Worm (Caenorhabditis elegans) whole organism, young adult: ENCODE measurements around the gene C18D4.6.

Experiments used
- B0261.1 ChIP-seq: sonication (generic microtip); optimal IDR thresholded peaks from 2 replicates; lab custom pipeline; 2016; ENCODE audit warnings: mild to moderate bottlenecking, missing genetic modification characterization, moderate library complexity, missing compliant biosample characterization
- C06A6.2 ChIP-seq: fragments of 200-800 bp; sonication (Bioruptor generic); conservative IDR thresholded peaks from 2 replicates; pipeline ENCODE4 v1.3.6; 2022; ENCODE audit warnings: missing genetic modification characterization, missing compliant biosample characterization
- D2030.7 ChIP-seq: fragments of 200-800 bp; sonication (Bioruptor generic); IDR thresholded peaks from 2 replicates; pipeline ENCODE4 v1.3.6; 2022; ENCODE audit warnings: missing genetic modification reagents, missing genetic modification characterization, missing compliant biosample characterization
- F39B2.1 ChIP-seq: fragments of 200-800 bp; sonication (Bioruptor generic); IDR thresholded peaks from 2 replicates; pipeline ENCODE4 v1.3.6; 2022; ENCODE audit warnings: missing genetic modification reagents, missing genetic modification characterization, missing compliant biosample characterization
- K11D2.4 ChIP-seq: fragments of 200-800 bp; sonication (Bioruptor generic); IDR thresholded peaks from 2 replicates; pipeline ENCODE4 v1.3.6; 2022; ENCODE audit warnings: missing genetic modification reagents, missing genetic modification characterization, missing compliant biosample characterization
- Y56A3A.18 ChIP-seq: fragments of 200-800 bp; sonication (Bioruptor generic); IDR thresholded peaks from 2 replicates; pipeline ENCODE4 v1.3.6; 2022; ENCODE audit warnings: missing genetic modification reagents, missing genetic modification characterization, missing compliant biosample characterization
- Y79H2A.3 ChIP-seq: fragments of 200-800 bp; sonication (Bioruptor generic); conservative IDR thresholded peaks from 2 replicates; pipeline ENCODE4 v1.3.6; 2022; ENCODE audit warnings: missing genetic modification reagents, missing genetic modification characterization, missing compliant biosample characterization
- ama-1 ChIP-seq, 3 experiments: fragments of 150-350 bp in 1 of 3; sonication (generic microtip) in 2 of 3; optimal IDR thresholded peaks; 2 replicates each; lab custom pipeline; 2014 to 2018; ENCODE audit warnings: missing biosample characterization in 2 of 3, missing genetic modification characterization in 2 of 3, missing genetic modification reagents in 2 of 3
- aptf-2 ChIP-seq: fragments of 200-800 bp; sonication (Bioruptor generic); conservative IDR thresholded peaks from 2 replicates; pipeline ENCODE4 v1.3.6; 2022; ENCODE audit warnings: missing genetic modification reagents, missing genetic modification characterization, missing compliant biosample characterization
- bed-2 ChIP-seq: fragments of 200-800 bp; sonication (Bioruptor generic); IDR thresholded peaks from 2 replicates; pipeline ENCODE4 v1.3.6; 2022; ENCODE audit warnings: missing genetic modification reagents, missing genetic modification characterization, missing compliant biosample characterization
- cebp-1 ChIP-seq, 2 experiments: fragments of 200-800 bp in 1 of 2; sonication (Bioruptor generic) in 1 of 2; sonication (generic microtip) in 1 of 2; IDR thresholded peaks in 1 of 2; optimal IDR thresholded peaks in 1 of 2; 2 replicates each; pipeline versions ENCODE4 v1.3.6 to Lab custom; 2017 to 2022; ENCODE audit warnings: missing compliant biosample characterization in 2 of 2, missing genetic modification characterization in 2 of 2, mild to moderate bottlenecking in 1 of 2, missing genetic modification reagents in 1 of 2, moderate library complexity in 1 of 2
- cebp-2 ChIP-seq: fragments of 200-800 bp; sonication (Bioruptor generic); IDR thresholded peaks from 2 replicates; pipeline ENCODE4 v1.3.6; 2022; ENCODE audit warnings: missing genetic modification characterization, missing compliant biosample characterization
- ceh-91 ChIP-seq: fragments of 200-800 bp; sonication (Bioruptor generic); IDR thresholded peaks from 2 replicates; pipeline ENCODE4 v1.3.6; 2022; ENCODE audit warnings: missing genetic modification reagents, missing genetic modification characterization, missing compliant biosample characterization
- die-1 ChIP-seq: sonication (generic microtip); optimal IDR thresholded peaks from 2 replicates; lab custom pipeline; 2016; ENCODE audit warnings: missing genotype, mild to moderate bottlenecking, missing genetic modification characterization, missing compliant biosample characterization
- dox-1 ChIP-seq: fragments of 200-800 bp; sonication (Bioruptor generic); IDR thresholded peaks from 2 replicates; pipeline ENCODE4 v1.3.6; 2022; ENCODE audit warnings: missing genetic modification reagents, missing genetic modification characterization, missing compliant biosample characterization
- efl-1 ChIP-seq: fragments of 150-350 bp; optimal IDR thresholded peaks from 2 replicates; lab custom pipeline; 2014; ENCODE audit warnings: missing biosample characterization, missing genetic modification reagents, missing genetic modification characterization
- egl-44 ChIP-seq: fragments of 200-800 bp; sonication (Bioruptor generic); IDR thresholded peaks from 2 replicates; pipeline ENCODE4 v1.3.6; 2022; ENCODE audit warnings: missing genetic modification reagents, missing genetic modification characterization, missing compliant biosample characterization
- ets-4 ChIP-seq: fragments of 200-800 bp; sonication (Bioruptor generic); optimal IDR thresholded peaks from 2 replicates; lab custom pipeline; 2018; ENCODE audit warnings: mild to moderate bottlenecking, missing genetic modification characterization, missing compliant biosample characterization
- him-1 ChIP-seq: sonication (generic microtip); optimal IDR thresholded peaks from 2 replicates; lab custom pipeline; 2016; ENCODE audit warnings: missing genotype, missing genetic modification reagents, missing genetic modification characterization, missing compliant biosample characterization
- hlh-26 ChIP-seq: fragments of 200-800 bp; sonication (Bioruptor generic); conservative IDR thresholded peaks from 2 replicates; pipeline ENCODE4 v1.3.6; 2022; ENCODE audit warnings: missing genetic modification reagents, missing genetic modification characterization, missing compliant biosample characterization
- hmg-20 ChIP-seq: fragments of 200-800 bp; sonication (Bioruptor generic); IDR thresholded peaks from 2 replicates; pipeline ENCODE4 v1.3.6; 2022; ENCODE audit warnings: missing genetic modification reagents, missing genetic modification characterization, missing compliant biosample characterization
- hrde-1 ChIP-seq: sonication (generic microtip); optimal IDR thresholded peaks from 2 replicates; lab custom pipeline; 2016; ENCODE audit warnings: missing genetic modification characterization, mild to moderate bottlenecking, missing compliant biosample characterization, moderate library complexity, missing genotype, missing genetic modification reagents, borderline replicate concordance
- let-526 ChIP-seq: fragments of 200-800 bp; sonication (Bioruptor generic); IDR thresholded peaks from 2 replicates; pipeline ENCODE4 v1.3.6; 2022; ENCODE audit warnings: missing genetic modification reagents, missing genetic modification characterization, missing compliant biosample characterization
- lin-26 ChIP-seq: fragments of 200-800 bp; sonication (Bioruptor generic); IDR thresholded peaks from 2 replicates; pipeline ENCODE4 v1.3.6; 2022; ENCODE audit warnings: missing genetic modification reagents, missing genetic modification characterization, missing compliant biosample characterization
- lin-35 ChIP-seq, 3 experiments: fragments of 150-350 bp in 2 of 3; sonication (generic microtip) in 1 of 3; optimal IDR thresholded peaks; 2 replicates each; lab custom pipeline; 2014 to 2018; ENCODE audit warnings: missing biosample characterization in 3 of 3, missing genetic modification characterization in 3 of 3, missing genetic modification reagents in 3 of 3
- lin-54 ChIP-seq: fragments of 200-800 bp; sonication (Bioruptor generic); optimal IDR thresholded peaks from 2 replicates; lab custom pipeline; 2018; ENCODE audit warnings: mild to moderate bottlenecking, missing genetic modification characterization, missing compliant biosample characterization
- lir-1 ChIP-seq: fragments of 200-800 bp; sonication (Bioruptor generic); conservative IDR thresholded peaks from 2 replicates; pipeline ENCODE4 v1.3.6; 2022; ENCODE audit warnings: missing genetic modification reagents, missing genetic modification characterization, missing compliant biosample characterization
- nfyb-1 ChIP-seq: fragments of 200-800 bp; sonication (Bioruptor generic); IDR thresholded peaks from 2 replicates; pipeline ENCODE4 v1.3.6; 2022; ENCODE audit warnings: missing genetic modification reagents, missing genetic modification characterization, missing compliant biosample characterization
- nhr-27 ChIP-seq: fragments of 200-800 bp; sonication (Bioruptor generic); optimal IDR thresholded peaks from 2 replicates; lab custom pipeline; 2018; ENCODE audit warnings: mild to moderate bottlenecking, missing genetic modification characterization, moderate library complexity, missing compliant biosample characterization
- nhr-80 ChIP-seq: sonication (generic microtip); optimal IDR thresholded peaks from 2 replicates; lab custom pipeline; 2016; ENCODE audit warnings: missing genetic modification characterization, missing compliant biosample characterization
- nhr-90 ChIP-seq: sonication (generic microtip); optimal IDR thresholded peaks from 2 replicates; lab custom pipeline; 2016; ENCODE audit warnings: missing genotype, mild to moderate bottlenecking, missing genetic modification characterization, missing compliant biosample characterization
- rec-8 ChIP-seq, 2 experiments: sonication (generic microtip); optimal IDR thresholded peaks; 2 replicates each; lab custom pipeline; 2016; ENCODE audit warnings: mild to moderate bottlenecking in 2 of 2, missing genetic modification characterization in 2 of 2, missing genetic modification reagents in 2 of 2, missing genotype in 2 of 2, missing biosample characterization in 1 of 2, missing compliant biosample characterization in 1 of 2, moderate library complexity in 1 of 2
- repo-1 ChIP-seq: sonication (generic microtip); optimal IDR thresholded peaks from 2 replicates; lab custom pipeline; 2017; ENCODE audit warnings: mild to moderate bottlenecking, missing genetic modification characterization, missing compliant biosample characterization
- snpc-1.1 ChIP-seq: sonication (generic microtip); optimal IDR thresholded peaks from 2 replicates; lab custom pipeline; 2017; ENCODE audit warnings: missing genetic modification characterization, mild to moderate bottlenecking, missing compliant biosample characterization, antibody characterized with exemption, moderate library complexity, missing genotype, missing genetic modification reagents; ENCODE audit not compliant: insufficient read depth
- snpc-1.3 ChIP-seq: sonication (generic microtip); optimal IDR thresholded peaks from 2 replicates; lab custom pipeline; 2017; ENCODE audit warnings: missing genetic modification characterization, mild to moderate bottlenecking, missing compliant biosample characterization, antibody characterized with exemption, moderate library complexity, missing genotype, missing genetic modification reagents; ENCODE audit not compliant: insufficient read depth
- somi-1 ChIP-seq: fragments of 200-800 bp; sonication (Bioruptor generic); optimal IDR thresholded peaks from 2 replicates; lab custom pipeline; 2018; ENCODE audit warnings: mild to moderate bottlenecking, missing genetic modification characterization, missing compliant biosample characterization
- sptf-2 ChIP-seq: fragments of 200-800 bp; sonication (Bioruptor generic); optimal IDR thresholded peaks from 2 replicates; lab custom pipeline; 2018; ENCODE audit warnings: mild to moderate bottlenecking, missing genetic modification characterization, missing compliant biosample characterization
- tbp1 ChIP-seq: fragments of 200-800 bp; sonication (Bioruptor generic); optimal IDR thresholded peaks from 2 replicates; lab custom pipeline; 2018; ENCODE audit warnings: mild to moderate bottlenecking, missing genetic modification characterization, missing compliant biosample characterization
- unc-130 ChIP-seq: sonication (generic microtip); optimal IDR thresholded peaks from 2 replicates; lab custom pipeline; 2016; ENCODE audit warnings: missing genetic modification reagents, missing genetic modification characterization, missing compliant biosample characterization
- xnd-1 ChIP-seq: sonication (generic microtip); optimal IDR thresholded peaks from 2 replicates; lab custom pipeline; 2016; ENCODE audit warnings: missing genotype, missing genetic modification reagents, missing genetic modification characterization, missing compliant biosample characterization
- zim-3 ChIP-seq: sonication (generic microtip); optimal IDR thresholded peaks from 2 replicates; lab custom pipeline; 2017; ENCODE audit warnings: mild to moderate bottlenecking, missing genetic modification characterization, moderate library complexity, missing compliant biosample characterization
- ztf-25 ChIP-seq: fragments of 200-800 bp; sonication (Bioruptor generic); IDR thresholded peaks from 2 replicates; pipeline ENCODE4 v1.3.6; 2022; ENCODE audit warnings: missing genetic modification reagents, missing genetic modification characterization, missing compliant biosample characterization
- ztf-26 ChIP-seq: sonication (generic microtip); optimal IDR thresholded peaks from 2 replicates; lab custom pipeline; 2017; ENCODE audit warnings: missing genetic modification characterization, missing compliant biosample characterization
- ztf-3 ChIP-seq: fragments of 200-800 bp; sonication (Bioruptor generic); optimal IDR thresholded peaks from 2 replicates; lab custom pipeline; 2018; ENCODE audit warnings: mild to moderate bottlenecking, missing genetic modification characterization, missing compliant biosample characterization

C18D4.6 gene

DNA sequence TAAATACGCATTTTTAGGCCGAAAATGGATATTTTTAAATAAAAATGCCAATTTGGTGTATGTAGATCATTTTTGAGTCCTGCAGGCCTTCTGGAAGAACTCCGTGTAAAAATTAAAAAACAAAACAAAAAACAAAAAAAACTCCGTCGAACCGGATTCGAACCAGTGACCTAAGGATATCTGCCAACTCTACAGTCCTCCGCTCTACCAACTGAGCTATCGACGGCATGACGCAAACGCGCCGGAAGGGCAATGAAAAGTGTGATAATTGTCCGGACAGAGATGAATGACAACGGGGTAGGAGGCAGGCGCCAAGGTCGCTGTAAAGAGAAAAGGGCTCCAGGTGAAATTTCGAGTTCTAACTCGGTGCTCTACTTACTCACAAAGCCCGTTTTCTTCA, 4.1 kb upstream of the C18D4.6 start (continued):
- no peak for TF ChIP-seq sptf-2 (GFP tag; lab: Kevin White, UChicago)
- TF ChIP-seq aptf-2 (GFP tag; lab: Robert Waterston, UW): 0 out of 2 replicates have a peak, but pooled peaks have one; percentile 22
- TF ChIP-seq lin-26 (GFP tag; lab: Robert Waterston, UW): peak; percentile 69
- TF ChIP-seq efl-1: no peak
- TF ChIP-seq rec-8 (tag; optimal IDR thresholded peaks at IDR 0.05; lab: Kevin White, UChicago): peak; percentile 22 to 35
- 0 out of 2 replicates have a peak, but pooled peaks have one; percentile 57 for TF ChIP-seq ztf-25 (GFP tag; lab: Robert Waterston, UW)
- TF ChIP-seq let-526 (GFP tag; lab: Robert Waterston, UW): no peak
- TF ChIP-seq cebp-1 (GFP tag; IDR thresholded peaks at IDR 0.05; lab: Robert Waterston, UW): no peak
- no peak for TF ChIP-seq cebp-1 (tag; optimal IDR thresholded peaks at IDR 0.05; lab: Kevin White, UChicago)
- no peak for TF ChIP-seq Y56A3A.18 (GFP tag; lab: Robert Waterston, UW)
- TF ChIP-seq K11D2.4 (GFP tag; lab: Robert Waterston, UW): no peak
- TF ChIP-seq B0261.1: peak; percentile 80
- TF ChIP-seq D2030.7 (GFP tag; lab: Robert Waterston, UW): 0 out of 2 replicates have a peak, but pooled peaks have one; percentile 18
- no peak for TF ChIP-seq nhr-80 (tag; lab: Kevin White, UChicago)
- peak; percentile 43; the same call in 1 of the 2 replicates for TF ChIP-seq dox-1 (GFP tag; lab: Robert Waterston, UW)
- TF ChIP-seq tbp1 (GFP tag; lab: Kevin White, UChicago): peak; percentile 90
- TF ChIP-seq nfyb-1: no peak

- TF ChIP-seq bed-2 (GFP tag; lab: Robert Waterston, UW): no peak
- no peak for TF ChIP-seq nfyb-1
- no peak for TF ChIP-seq die-1 (tag; lab: Kevin White, UChicago)
- TF ChIP-seq ets-4 (GFP tag; lab: Kevin White, UChicago): no peak
- no peak for TF ChIP-seq lin-35 (GFP tag; optimal IDR thresholded peaks at IDR 0.05; lab: Kevin White, UChicago)
- no peak for TF ChIP-seq repo-1 (tag; lab: Kevin White, UChicago)
- TF ChIP-seq hmg-20 (GFP tag; lab: Robert Waterston, UW): no peak
- TF ChIP-seq ztf-26: no peak
- no peak for TF ChIP-seq xnd-1 (tag; lab: Kevin White, UChicago)
- no peak for TF ChIP-seq lin-54 (GFP tag; lab: Kevin White, UChicago)
- TF ChIP-seq aptf-2 (GFP tag; lab: Robert Waterston, UW): no peak
- no peak for TF ChIP-seq ceh-91
- no peak for TF ChIP-seq hrde-1 (tag; lab: Kevin White, UChicago)
- no peak for TF ChIP-seq C06A6.2 (GFP tag; lab: Robert Waterston, UW)
- no peak for TF ChIP-seq snpc-1.1 (tag; lab: Kevin White, UChicago)
- TF ChIP-seq zim-3: no peak
- TF ChIP-seq snpc-1.3 (tag; lab: Kevin White, UChicago): no peak
- TF ChIP-seq nhr-90 (tag; lab: Kevin White, UChicago): no peak
- TF ChIP-seq cebp-2 (GFP tag; lab: Robert Waterston, UW): no peak
- TF ChIP-seq him-1 (tag; lab: Kevin White, UChicago): no peak
Observed at ce11 chrV:17540295-17540694, 2.1 kb upstream of the C18D4.6 start, which contains the start of gene srz-25. Gene srz-25 (plus strand): TSS chrV:17540595.

ce11 chrV:17539289-17539688, 1.1 kb upstream of the C18D4.6 start:
- TF ChIP-seq egl-44 (GFP tag; lab: Robert Waterston, UW) (no peak), lir-1 (GFP tag; lab: Robert Waterston, UW) (no peak), C06A6.2 (GFP tag; lab: Robert Waterston, UW) (no peak), Y79H2A.3 (GFP tag; lab: Robert Waterston, UW) (no peak), D2030.7 (GFP tag; lab: Robert Waterston, UW) (no peak), nhr-80 (tag; lab: Kevin White, UChicago) (no peak), F39B2.1 (GFP tag; lab: Robert Waterston, UW) (no peak), ztf-3 (no peak), hlh-26 (GFP tag; lab: Robert Waterston, UW) (no peak), nhr-27 (tag; lab: Kevin White, UChicago) (no peak), lin-54 (GFP tag; lab: Kevin White, UChicago) (no peak), rec-8 (tag; optimal IDR thresholded peaks at IDR 0.05; lab: Kevin White, UChicago) (no peak), somi-1 (GFP tag; lab: Kevin White, UChicago) (no peak), unc-130 (GFP tag; lab: Kevin White, UChicago) (no peak), ama-1 (optimal IDR thresholded peaks at IDR 0.05; lab: Kevin White, UChicago) (no peak), ama-1 (GFP tag; optimal IDR thresholded peaks at IDR 0.05; lab: Kevin White, UChicago) (no peak)
